Fruit fly (Drosophila melanogaster) whole organism, embryonic: Measurements from ENCODE around the gene mRpS11.

Source experiments
- CG10209 ChIP-seq: fragments of 200-800 bp; sonication (Bioruptor generic); optimal IDR thresholded peaks from 3 replicates; lab custom pipeline; 2017; ENCODE audit warnings: missing biosample characterization, mild to moderate bottlenecking, missing genetic modification characterization, missing genetic modification reagents
- CG10565 ChIP-seq: fragments of 200-800 bp; sonication (Bioruptor generic); optimal IDR thresholded peaks from 3 replicates; lab custom pipeline; 2016; ENCODE audit warnings: missing biosample characterization, mild to moderate bottlenecking, missing genetic modification characterization
- CG11456 ChIP-seq: fragments of 200-800 bp; sonication (Bioruptor generic); IDR thresholded peaks from 3 replicates; pipeline ENCODE4 v1.3.6; 2022; ENCODE audit warnings: missing biosample characterization, missing genetic modification characterization
- CG11695 ChIP-seq: fragments of 200-800 bp; sonication (Bioruptor generic); IDR thresholded peaks from 3 replicates; pipeline ENCODE4 v1.3.6; 2022; ENCODE audit warnings: missing biosample characterization, missing genetic modification characterization
- CG14710 ChIP-seq: fragments of 200-800 bp; sonication (Bioruptor generic); optimal IDR thresholded peaks from 3 replicates; lab custom pipeline; 2019; ENCODE audit warnings: missing biosample characterization, mild to moderate bottlenecking, missing genetic modification characterization, moderate library complexity
- CG14965 ChIP-seq: fragments of 200-800 bp; sonication (Bioruptor generic); optimal IDR thresholded peaks from 2 replicates; lab custom pipeline; 2016; ENCODE audit warnings: missing biosample characterization, missing genetic modification characterization, borderline replicate concordance
- CG15696 ChIP-seq: fragments of 200-800 bp; sonication (Bioruptor generic); optimal IDR thresholded peaks from 2 replicates; lab custom pipeline; 2019; ENCODE audit warnings: missing biosample characterization, mild to moderate bottlenecking, missing genetic modification characterization, moderate library complexity
- CG16779 ChIP-seq: fragments of 200-800 bp; sonication (Bioruptor generic); IDR thresholded peaks from 2 replicates; pipeline ENCODE4 v1.3.6; 2022; ENCODE audit warnings: missing biosample characterization, missing genetic modification characterization
- CG17186 ChIP-seq: fragments of 200-800 bp; sonication (Bioruptor generic); optimal IDR thresholded peaks from 3 replicates; lab custom pipeline; 2017; ENCODE audit warnings: missing biosample characterization, missing genetic modification reagents, missing genetic modification characterization
- CG1792 ChIP-seq: fragments of 200-800 bp; sonication (Bioruptor generic); optimal IDR thresholded peaks from 2 replicates; lab custom pipeline; 2016; ENCODE audit warnings: missing biosample characterization, missing genetic modification characterization
- CG34224 ChIP-seq: fragments of 200-800 bp; sonication (Bioruptor generic); IDR thresholded peaks from 3 replicates; pipeline ENCODE4 v1.3.6; 2022; ENCODE audit warnings: missing biosample characterization, missing genetic modification characterization; ENCODE audit not compliant: partially characterized antibody
- CG34376 ChIP-seq: fragments of 200-800 bp; sonication (Bioruptor generic); optimal IDR thresholded peaks from 2 replicates; lab custom pipeline; 2018; ENCODE audit warnings: missing biosample characterization, mild to moderate bottlenecking, missing genetic modification characterization
- CG4282 ChIP-seq: fragments of 200-800 bp; sonication (Bioruptor generic); optimal IDR thresholded peaks from 2 replicates; lab custom pipeline; 2016; ENCODE audit warnings: missing biosample characterization, missing genetic modification characterization
- CG6683 ChIP-seq: fragments of 200-800 bp; sonication (Bioruptor generic); optimal IDR thresholded peaks from 2 replicates; lab custom pipeline; 2017; ENCODE audit warnings: missing biosample characterization, mild to moderate bottlenecking, missing genetic modification characterization, missing genetic modification reagents
- CG6854 ChIP-seq: fragments of 200-800 bp; sonication (Bioruptor generic); optimal IDR thresholded peaks from 3 replicates; lab custom pipeline; 2017; ENCODE audit warnings: missing biosample characterization, mild to moderate bottlenecking, missing genetic modification characterization
- CG7556 ChIP-seq: fragments of 200-800 bp; sonication (Bioruptor generic); optimal IDR thresholded peaks from 2 replicates; lab custom pipeline; 2017; ENCODE audit warnings: missing biosample characterization, mild to moderate bottlenecking, missing genetic modification characterization
- CG7987 ChIP-seq: fragments of 200-800 bp; sonication (Bioruptor generic); optimal IDR thresholded peaks from 2 replicates; lab custom pipeline; 2018; ENCODE audit warnings: missing biosample characterization, mild to moderate bottlenecking, missing genetic modification characterization, moderate library complexity
- Chrac-16 ChIP-seq: fragments of 200-800 bp; sonication (Bioruptor generic); optimal IDR thresholded peaks from 3 replicates; lab custom pipeline; 2016; ENCODE audit warnings: missing biosample characterization, missing genetic modification characterization
- CoRest ChIP-seq: fragments of 200-800 bp; sonication (Bioruptor generic); optimal IDR thresholded peaks from 3 replicates; lab custom pipeline; 2018; ENCODE audit warnings: missing biosample characterization, mild to moderate bottlenecking, missing genetic modification characterization, moderate library complexity
- CrebB ChIP-seq: fragments of 200-800 bp; sonication (Bioruptor generic); optimal IDR thresholded peaks from 3 replicates; lab custom pipeline; 2018; ENCODE audit warnings: missing biosample characterization, mild to moderate bottlenecking, missing genetic modification characterization
- D19A ChIP-seq: fragments of 200-800 bp; optimal IDR thresholded peaks from 3 replicates; lab custom pipeline; 2019; ENCODE audit warnings: missing biosample characterization, mild to moderate bottlenecking, missing genetic modification characterization, moderate library complexity
- D19B ChIP-seq: fragments of 200-800 bp; sonication (Bioruptor generic); optimal IDR thresholded peaks from 2 replicates; lab custom pipeline; 2017; ENCODE audit warnings: missing biosample characterization, mild to moderate bottlenecking, missing genetic modification characterization
- E2f1 ChIP-seq: fragments of 200-800 bp; sonication (Bioruptor generic); IDR thresholded peaks from 2 replicates; pipeline ENCODE4 v1.3.6; 2022; ENCODE audit warnings: missing biosample characterization, missing genetic modification characterization
- Hr39 ChIP-seq: fragments of >200 bp; optimal IDR thresholded peaks from 2 replicates; lab custom pipeline; 2017
- Hr51 ChIP-seq, 2 experiments: fragments of 200-800 bp; sonication (Bioruptor generic); optimal IDR thresholded peaks; 2 replicates in 1 of 2; 3 replicates in 1 of 2; lab custom pipeline; 2016 to 2018; ENCODE audit warnings: missing biosample characterization in 2 of 2, missing genetic modification characterization in 2 of 2, mild to moderate bottlenecking in 1 of 2, moderate library complexity in 1 of 2
- Jarid2 ChIP-seq: fragments of 200-800 bp; sonication (Bioruptor generic); optimal IDR thresholded peaks from 3 replicates; lab custom pipeline; 2017; ENCODE audit warnings: mild to moderate bottlenecking, missing biosample characterization, missing genetic modification reagents, missing genetic modification characterization
- Max ChIP-seq: fragments of 200-800 bp; sonication (Bioruptor generic); optimal IDR thresholded peaks from 2 replicates; lab custom pipeline; 2016; ENCODE audit warnings: missing biosample characterization, mild to moderate bottlenecking, missing genetic modification characterization
- NC2β ChIP-seq: fragments of 200-800 bp; sonication (Bioruptor generic); optimal IDR thresholded peaks from 2 replicates; lab custom pipeline; 2016; ENCODE audit warnings: missing biosample characterization, missing genetic modification characterization
- Usf ChIP-seq: fragments of 200-800 bp; sonication (Bioruptor generic); optimal IDR thresholded peaks from 2 replicates; lab custom pipeline; 2017; ENCODE audit warnings: missing genotype, missing biosample characterization, missing genetic modification characterization
- Xrp1 ChIP-seq: fragments of 200-800 bp; sonication (Bioruptor generic); IDR thresholded peaks from 2 replicates; pipeline ENCODE4 v1.3.6; 2022; ENCODE audit warnings: missing biosample characterization, missing genetic modification characterization
- ab ChIP-seq: fragments of 200-800 bp; sonication (Bioruptor generic); optimal IDR thresholded peaks from 2 replicates; lab custom pipeline; 2016; ENCODE audit warnings: missing biosample characterization, missing genetic modification characterization
- amos ChIP-seq: fragments of 200-800 bp; sonication (Bioruptor generic); IDR thresholded peaks from 2 replicates; pipeline ENCODE4 v1.3.6; 2022; ENCODE audit warnings: missing biosample characterization, missing genetic modification characterization; ENCODE audit not compliant: partially characterized antibody
- chinmo ChIP-seq: fragments of 200-800 bp; sonication (Bioruptor generic); IDR thresholded peaks from 4 replicates; pipeline ENCODE4 v1.3.6; 2022; ENCODE audit warnings: missing biosample characterization, missing genetic modification characterization; ENCODE audit not compliant: partially characterized antibody
- corto ChIP-seq: fragments of 200-800 bp; sonication (Bioruptor generic); optimal IDR thresholded peaks from 2 replicates; lab custom pipeline; 2016; ENCODE audit warnings: missing biosample characterization, mild to moderate bottlenecking, missing genetic modification characterization, moderate library complexity
- croc ChIP-seq: fragments of 200-800 bp; sonication (Bioruptor generic); conservative IDR thresholded peaks from 3 replicates; pipeline ENCODE4 v1.3.6; 2022; ENCODE audit warnings: missing biosample characterization, missing genetic modification characterization
- dati ChIP-seq: fragments of 200-800 bp; sonication (Bioruptor generic); IDR thresholded peaks from 2 replicates; pipeline ENCODE4 v1.3.6; 2022; ENCODE audit warnings: missing biosample characterization, missing genetic modification characterization
- exex ChIP-seq: fragments of 200-800 bp; sonication (Bioruptor generic); optimal IDR thresholded peaks from 4 replicates; lab custom pipeline; 2018; ENCODE audit warnings: missing biosample characterization, mild to moderate bottlenecking, missing genetic modification characterization, moderate library complexity
- ftz-f1 ChIP-seq: fragments of 200-800 bp; sonication (Bioruptor generic); optimal IDR thresholded peaks from 2 replicates; lab custom pipeline; 2016; ENCODE audit warnings: missing biosample characterization, missing genetic modification characterization
- ham ChIP-seq: fragments of 200-800 bp; sonication (Bioruptor generic); IDR thresholded peaks from 2 replicates; pipeline ENCODE4 v1.3.6; 2022; ENCODE audit warnings: missing biosample characterization, missing genetic modification characterization
- ind ChIP-seq: fragments of 200-800 bp; sonication (Bioruptor generic); optimal IDR thresholded peaks from 3 replicates; lab custom pipeline; 2016; ENCODE audit warnings: missing biosample characterization, missing genetic modification characterization
- mam ChIP-seq: fragments of 200-800 bp; sonication (Bioruptor generic); optimal IDR thresholded peaks from 3 replicates; lab custom pipeline; 2016; ENCODE audit warnings: missing biosample characterization, missing genetic modification characterization
- phol ChIP-seq: fragments of 200-800 bp; sonication (Bioruptor generic); optimal IDR thresholded peaks from 3 replicates; lab custom pipeline; 2018; ENCODE audit warnings: missing biosample characterization, mild to moderate bottlenecking, missing genetic modification characterization, moderate library complexity
- shn ChIP-seq: fragments of 200-800 bp; sonication (Bioruptor generic); optimal IDR thresholded peaks from 3 replicates; lab custom pipeline; 2016; ENCODE audit warnings: missing biosample characterization, missing genetic modification characterization
- sug ChIP-seq: fragments of 200-800 bp; optimal IDR thresholded peaks from 2 replicates; lab custom pipeline; 2019; ENCODE audit warnings: missing biosample characterization, mild to moderate bottlenecking, missing genetic modification characterization, moderate library complexity
- trem ChIP-seq: fragments of 200-800 bp; optimal IDR thresholded peaks from 3 replicates; lab custom pipeline; 2019; ENCODE audit warnings: missing biosample characterization, mild to moderate bottlenecking, missing genetic modification characterization, moderate library complexity
- unc-4 ChIP-seq: fragments of 200-800 bp; sonication (Bioruptor generic); IDR thresholded peaks from 2 replicates; pipeline ENCODE4 v1.3.6; 2022; ENCODE audit warnings: missing biosample characterization, missing genetic modification characterization; ENCODE audit not compliant: partially characterized antibody
- vnd ChIP-seq: fragments of 200-800 bp; sonication (Bioruptor generic); IDR thresholded peaks from 3 replicates; pipeline ENCODE4 v1.3.6; 2022; ENCODE audit warnings: missing biosample characterization, missing genetic modification characterization; ENCODE audit not compliant: partially characterized antibody
- zen2 ChIP-seq: fragments of 200-800 bp; sonication (Bioruptor generic); IDR thresholded peaks from 3 replicates; pipeline ENCODE4 v1.3.6; 2022; ENCODE audit warnings: missing biosample characterization, missing genetic modification characterization; ENCODE audit not compliant: partially characterized antibody

Gene mRpS11

dm6 chr3R:17065018-17065784, 7.3 kb upstream of the mRpS11 start (continued):
- TF ChIP-seq CG4282: peak; percentile 55
- TF ChIP-seq ham (GFP tag; lab: Robert Waterston, UW): no peak
- TF ChIP-seq CG1792 (GFP tag; lab: Kevin White, UChicago): peak; percentile 84
- peak; percentile 91 for TF ChIP-seq CG14710
- TF ChIP-seq dati (GFP tag; lab: Robert Waterston, UW): peak; percentile 80
- TF ChIP-seq Max (GFP tag; lab: Kevin White, UChicago): peak; percentile 89
- TF ChIP-seq phol (tag; lab: Kevin White, UChicago): peak; percentile 95
- TF ChIP-seq shn (GFP tag; lab: Kevin White, UChicago): peak; percentile 86
- TF ChIP-seq D19B (GFP tag; lab: Kevin White, UChicago): peak; percentile 85
- TF ChIP-seq E2f1 (GFP tag; lab: Robert Waterston, UW): peak; percentile 87
- peak; percentile 93 for TF ChIP-seq CG10209 (GFP tag; lab: Kevin White, UChicago)
- TF ChIP-seq exex (tag; lab: Kevin White, UChicago): peak; percentile 72
- TF ChIP-seq trem (tag; lab: Kevin White, UChicago): peak; percentile 91
- TF ChIP-seq Jarid2 (GFP tag; lab: Kevin White, UChicago): peak; percentile 75
- TF ChIP-seq CG34376: peak; percentile 94
- TF ChIP-seq ab: peak; percentile 60
- TF ChIP-seq unc-4 (GFP tag; lab: Robert Waterston, UW): no peak
- peak; percentile 64 for TF ChIP-seq CG34224 (GFP tag; lab: Robert Waterston, UW)
- peak; percentile 19 for TF ChIP-seq CG14965 (GFP tag; lab: Kevin White, UChicago)
- peak; percentile 82 for TF ChIP-seq Usf (GFP tag; lab: Kevin White, UChicago)
- peak; percentile 91 for TF ChIP-seq mam (GFP tag; lab: Kevin White, UChicago)
- peak; percentile 38 for TF ChIP-seq ftz-f1 (GFP tag; lab: Kevin White, UChicago)
- peak; percentile 30; the same call in 1 of the 2 replicates for TF ChIP-seq CG16779 (GFP tag; lab: Robert Waterston, UW)
- TF ChIP-seq sug (tag; lab: Kevin White, UChicago): peak; percentile 78
- peak; percentile 25 for TF ChIP-seq CG17186 (GFP tag; lab: Kevin White, UChicago)
- peak; percentile 63 for TF ChIP-seq CG10565
- TF ChIP-seq CrebB (tag; lab: Kevin White, UChicago): peak; percentile 81
- TF ChIP-seq CG11456 (GFP tag; lab: Robert Waterston, UW): peak; percentile 78
- TF ChIP-seq CG7987: peak; percentile 82
- TF ChIP-seq amos (GFP tag; lab: Robert Waterston, UW): no peak; the same call in 1 of the 2 replicates
- TF ChIP-seq zen2 (GFP tag; lab: Robert Waterston, UW): no peak
- peak; percentile 90 for TF ChIP-seq CG6683 (GFP tag; lab: Kevin White, UChicago)
- peak; percentile 92 for TF ChIP-seq Chrac-16 (GFP tag; lab: Kevin White, UChicago)
- TF ChIP-seq vnd (GFP tag; lab: Robert Waterston, UW): no peak
- peak; percentile 82 to 97 for TF ChIP-seq Hr51 (GFP tag; optimal IDR thresholded peaks at IDR 0.05; lab: Kevin White, UChicago)
- TF ChIP-seq croc (GFP tag; lab: Robert Waterston, UW): peak; percentile 88
- TF ChIP-seq CoRest (tag; lab: Kevin White, UChicago): peak; percentile 96
- peak; percentile 91 for TF ChIP-seq D19A (tag; lab: Kevin White, UChicago)
- TF ChIP-seq NC2β (GFP tag; lab: Kevin White, UChicago): peak; percentile 93
- TF ChIP-seq CG15696: peak; percentile 67
- peak; percentile 91 for TF ChIP-seq Xrp1 (GFP tag; lab: Robert Waterston, UW)
- TF ChIP-seq chinmo (GFP tag; lab: Robert Waterston, UW): peak; percentile 98
- TF ChIP-seq Hr39 (lab: Kevin White, UChicago): no peak
- peak; percentile 92 for TF ChIP-seq CG11695 (GFP tag; lab: Robert Waterston, UW)
- TF ChIP-seq CG6854 (GFP tag; lab: Kevin White, UChicago): peak; percentile 88
- TF ChIP-seq ind (GFP tag; lab: Kevin White, UChicago): peak; percentile 94
- peak; percentile 97 for TF ChIP-seq CG7556 (GFP tag; lab: Kevin White, UChicago)
- peak; percentile 96 for TF ChIP-seq corto
